Worm (Caenorhabditis elegans) whole organism, late embryonic: ENCODE results near the gene irld-47.

Experiments
- F13H6.1 ChIP-seq: sonication (generic microtip); optimal IDR thresholded peaks from 2 replicates; lab custom pipeline; 2016; ENCODE audit warnings: missing genetic modification characterization, missing compliant biosample characterization
- ama-1 ChIP-seq: fragments of 150-350 bp; optimal IDR thresholded peaks from 2 replicates; lab custom pipeline; 2014
- ceh-22 ChIP-seq: sonication (generic microtip); optimal IDR thresholded peaks from 2 replicates; lab custom pipeline; 2017; ENCODE audit warnings: missing biosample characterization, missing genetic modification characterization
- ceh-9 ChIP-seq: sonication (generic microtip); optimal IDR thresholded peaks from 2 replicates; lab custom pipeline; 2016; ENCODE audit warnings: mild to moderate bottlenecking, missing genetic modification characterization, inconsistent platforms, missing compliant biosample characterization
- elt-2 ChIP-seq: sonication (generic microtip); optimal IDR thresholded peaks from 2 replicates; lab custom pipeline; 2016; ENCODE audit warnings: missing genetic modification reagents, missing genetic modification characterization, missing compliant biosample characterization
- ets-4 ChIP-seq: sonication (generic microtip); optimal IDR thresholded peaks from 2 replicates; lab custom pipeline; 2016; ENCODE audit warnings: missing genetic modification characterization, missing compliant biosample characterization
- lin-11 ChIP-seq: fragments of 200-800 bp; sonication (Bioruptor generic); optimal IDR thresholded peaks from 2 replicates; lab custom pipeline; 2018; ENCODE audit warnings: mild to moderate bottlenecking, missing genetic modification characterization, missing compliant biosample characterization
- mec-3 ChIP-seq: sonication (generic microtip); optimal IDR thresholded peaks from 2 replicates; lab custom pipeline; 2016; ENCODE audit warnings: borderline replicate concordance, missing genetic modification characterization, missing compliant biosample characterization
- nhr-11 ChIP-seq: fragments of 150-350 bp; optimal IDR thresholded peaks from 2 replicates; lab custom pipeline; 2014; ENCODE audit warnings: missing biosample characterization, missing genetic modification characterization
- ttx-3 ChIP-seq: sonication (generic microtip); optimal IDR thresholded peaks from 2 replicates; lab custom pipeline; 2016; ENCODE audit warnings: missing genetic modification reagents, missing genetic modification characterization, missing compliant biosample characterization

DNA sequence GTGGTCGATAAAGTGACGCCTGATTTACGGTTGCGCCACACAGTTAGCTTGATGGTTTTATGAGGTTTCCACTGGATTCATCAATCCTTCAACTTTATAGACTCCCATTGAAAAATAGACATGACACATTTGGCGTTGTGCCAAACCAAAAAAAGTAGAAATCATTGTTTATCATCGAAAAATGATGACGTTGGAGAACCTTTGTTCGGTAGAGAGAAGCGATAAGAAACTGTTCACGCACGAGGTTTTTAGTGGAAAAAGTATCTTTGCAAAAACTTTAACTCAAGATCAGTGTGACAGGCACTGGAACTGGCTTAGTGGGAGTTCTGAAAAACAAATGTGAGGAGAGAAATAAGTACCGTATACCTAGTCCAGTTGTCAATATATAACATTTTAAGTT lies 8.7 kb downstream of the irld-47 start:
- TF ChIP-seq ama-1 (lab: Kevin White, UChicago) (no peak), lin-11 (no peak), elt-2 (tag; lab: Kevin White, UChicago) (no peak), ttx-3 (no peak), nhr-11 (tag; lab: Kevin White, UChicago) (no peak), mec-3 (tag; lab: Kevin White, UChicago) (no peak), ets-4 (tag; lab: Kevin White, UChicago) (no peak), ceh-22 (tag; lab: Kevin White, UChicago) (no peak), F13H6.1 (tag; lab: Kevin White, UChicago) (no peak), ceh-9 (tag; lab: Kevin White, UChicago) (no peak)
